Worm (Caenorhabditis elegans): Measurements from ENCODE around the gene gdi-1.

ce11 chrIV:14799186-14799585 lies 6.5 kb upstream of the gdi-1 start, which contains the start of gene Y57G11C.14:
- TF ChIP-seq ceh-82 (tag; optimal IDR thresholded peaks at IDR 0.05) (no peak), fos-1 (tag; optimal IDR thresholded peaks at IDR 0.05) (no peak), unc-62 (GFP tag; optimal IDR thresholded peaks at IDR 0.05) (no peak), mdl-1 (tag; optimal IDR thresholded peaks at IDR 0.05) (no peak), elt-1 (tag; optimal IDR thresholded peaks at IDR 0.05) (no peak), R02D3.7 (tag; optimal IDR thresholded peaks at IDR 0.05) (no peak), sem-4 (tag; optimal IDR thresholded peaks at IDR 0.05) (no peak)

All from whole organism, L2 larva.